Fruit fly (Drosophila melanogaster): ENCODE measurements around the gene ng1.

Gene ng1

dm6 chrX:3273557-3273956 lies 31.3 kb downstream of the ng1 start:
- TF ChIP-seq CG1620 (GFP tag; optimal IDR thresholded peaks at IDR 0.05) (no peak), Hr96 (GFP tag; optimal IDR thresholded peaks at IDR 0.05) (no peak), CG14711 (tag; optimal IDR thresholded peaks at IDR 0.05) (no peak), kay (GFP tag; ENCODE audit: borderline replicate concordance) (no peak)

- TF ChIP-seq CG7101 (tag; optimal IDR thresholded peaks at IDR 0.05) (peak; percentile 36), kay (GFP tag; ENCODE audit: borderline replicate concordance) (no peak)
These were observed 39.7 kb downstream of the ng1 start for dm6 chrX:3281958-3282357.

dm6 chrX:3288247-3288838 lies 46.1 kb downstream of the ng1 start:
- no peak for TF ChIP-seq Clk (GFP tag; optimal IDR thresholded peaks at IDR 0.05)
- no peak for TF ChIP-seq CG7101 (tag; optimal IDR thresholded peaks at IDR 0.05)
- no peak for TF ChIP-seq CG11617 (GFP tag; optimal IDR thresholded peaks at IDR 0.05)
- TF ChIP-seq CG7045 (GFP tag; optimal IDR thresholded peaks at IDR 0.05), result no peak
- no peak for TF ChIP-seq Hr96 (GFP tag; optimal IDR thresholded peaks at IDR 0.05)
- no peak for TF ChIP-seq CG1620 (GFP tag; optimal IDR thresholded peaks at IDR 0.05)
- TF ChIP-seq ovo (GFP tag; optimal IDR thresholded peaks at IDR 0.05), result no peak
- TF ChIP-seq CG33017 (tag; optimal IDR thresholded peaks at IDR 0.05), result no peak
- no peak for TF ChIP-seq kay (GFP tag; ENCODE audit: borderline replicate concordance)
- no peak for TF ChIP-seq toe (GFP tag; optimal IDR thresholded peaks at IDR 0.05)
- TF ChIP-seq Crg-1 (GFP tag; optimal IDR thresholded peaks at IDR 0.05), result no peak
- TF ChIP-seq CG14711 (tag; optimal IDR thresholded peaks at IDR 0.05), result no peak
- no peak for TF ChIP-seq cnc (optimal IDR thresholded peaks at IDR 0.05)

dm6 chrX:3288909-3289706 lies 46.9 kb downstream of the ng1 start:
- TF ChIP-seq cic (GFP tag; optimal IDR thresholded peaks at IDR 0.05), result peak; percentile 85
- TF ChIP-seq kay (GFP tag; ENCODE audit: borderline replicate concordance), result peak; percentile 53
- TF ChIP-seq Mnt (GFP tag; optimal IDR thresholded peaks at IDR 0.05), result peak; percentile 52
- no peak for TF ChIP-seq pad (GFP tag; optimal IDR thresholded peaks at IDR 0.05)
- peak; percentile 10 for TF ChIP-seq ovo (GFP tag; optimal IDR thresholded peaks at IDR 0.05)

dm6 chrX:3291071-3291660 lies 49.0 kb downstream of the ng1 start:
- no peak for TF ChIP-seq CG1620 (GFP tag; optimal IDR thresholded peaks at IDR 0.05)

Data from whole organism, adult.